Worm (Caenorhabditis elegans): ENCODE measurements around the gene Y55D5A.3.

Y55D5A.3 gene

ce11 chrIII:2966462-2966861, 9.1 kb downstream of the Y55D5A.3 start (continued):
- peak; percentile 52 for TF ChIP-seq snpc-4 (tag; optimal IDR thresholded peaks at IDR 0.05)
- peak; percentile 58 for TF ChIP-seq F16B12.6 (tag; optimal IDR thresholded peaks at IDR 0.05)
- peak; percentile 81 for TF ChIP-seq lin-13 (GFP tag; optimal IDR thresholded peaks at IDR 0.05)
- TF ChIP-seq hpl-2 (GFP tag; optimal IDR thresholded peaks at IDR 0.05) = peak; percentile 5
- TF ChIP-seq C04F5.9 (tag; optimal IDR thresholded peaks at IDR 0.05) = peak; percentile 38
- no peak for TF ChIP-seq alr-1 (tag; optimal IDR thresholded peaks at IDR 0.05; ENCODE audit: borderline replicate concordance)
- peak; percentile 81 for TF ChIP-seq C16A3.4 (tag; optimal IDR thresholded peaks at IDR 0.05)
- no peak for TF ChIP-seq tlp-1 (tag; optimal IDR thresholded peaks at IDR 0.05)
- no peak for TF ChIP-seq ces-1 (GFP tag; optimal IDR thresholded peaks at IDR 0.05)
- TF ChIP-seq egl-13 (tag; optimal IDR thresholded peaks at IDR 0.05) = peak; percentile 66
- TF ChIP-seq ets-5 (GFP tag; IDR thresholded peaks at IDR 0.05) = no peak
- TF ChIP-seq nhr-237 (tag; optimal IDR thresholded peaks at IDR 0.05) = peak; percentile 56
- TF ChIP-seq jun-1 (tag; optimal IDR thresholded peaks at IDR 0.05) = peak; percentile 59
- peak; percentile 81 for TF ChIP-seq dsc-1 (tag; optimal IDR thresholded peaks at IDR 0.05)
- peak; percentile 48 for TF ChIP-seq nhr-11 (tag; optimal IDR thresholded peaks at IDR 0.05)
- TF ChIP-seq isw-1 (GFP tag; IDR thresholded peaks at IDR 0.05) = peak; percentile 93
- peak; percentile 65 for TF ChIP-seq fos-1 (tag; optimal IDR thresholded peaks at IDR 0.05)
- no peak for TF ChIP-seq ama-1 (optimal IDR thresholded peaks at IDR 0.05)
- TF ChIP-seq lin-14 (GFP tag; optimal IDR thresholded peaks at IDR 0.05) = peak; percentile 93
- peak; percentile 95 for TF ChIP-seq nhr-71 (tag; optimal IDR thresholded peaks at IDR 0.05)
- peak; percentile 87 for TF ChIP-seq tbx-2 (tag; optimal IDR thresholded peaks at IDR 0.05)
- peak; percentile 45 for TF ChIP-seq fkh-10 (GFP tag; optimal IDR thresholded peaks at IDR 0.05)
- TF ChIP-seq efl-1 (optimal IDR thresholded peaks at IDR 0.05) = peak; percentile 83 to 95
- peak; percentile 93 to 99 for TF ChIP-seq efl-1 (GFP tag; optimal IDR thresholded peaks at IDR 0.05 in 1 of 2)
- TF ChIP-seq unc-30 (tag; optimal IDR thresholded peaks at IDR 0.05) = no peak
- TF ChIP-seq irx-1 (tag; optimal IDR thresholded peaks at IDR 0.05) = peak; percentile 80
- peak; percentile 20 for TF ChIP-seq ztf-4 (tag; optimal IDR thresholded peaks at IDR 0.05)
- peak; percentile 89 for TF ChIP-seq nhr-20 (tag; optimal IDR thresholded peaks at IDR 0.05)
- no peak for TF ChIP-seq pag-3 (tag; optimal IDR thresholded peaks at IDR 0.05; ENCODE audit: borderline replicate concordance, insufficient read depth)
- TF ChIP-seq nhr-90 (tag; optimal IDR thresholded peaks at IDR 0.05; ENCODE audit: poor library complexity) = peak; percentile 85
- no peak for TF ChIP-seq lir-3 (tag; optimal IDR thresholded peaks at IDR 0.05; ENCODE audit: poor library complexity)
- peak; percentile 90 for TF ChIP-seq rnt-1 (tag; optimal IDR thresholded peaks at IDR 0.05)
- no peak for TF ChIP-seq nhr-84 (tag; optimal IDR thresholded peaks at IDR 0.05)
- peak; percentile 67 for TF ChIP-seq blmp-1 (tag; optimal IDR thresholded peaks at IDR 0.05)
- no peak for TF ChIP-seq nhr-76 (tag; optimal IDR thresholded peaks at IDR 0.05)
- peak; percentile 91 for TF ChIP-seq nhr-19 (GFP tag; conservative IDR thresholded peaks at IDR 0.05)
- TF ChIP-seq fkh-4 (tag; optimal IDR thresholded peaks at IDR 0.05; ENCODE audit: borderline replicate concordance) = peak; percentile 2
- TF ChIP-seq snu-23 (GFP tag; optimal IDR thresholded peaks at IDR 0.05) = peak; percentile 94
- TF ChIP-seq lin-35 (GFP tag; optimal IDR thresholded peaks at IDR 0.05) = peak; percentile 92 to 95
- no peak for TF ChIP-seq elt-2 (tag; optimal IDR thresholded peaks at IDR 0.05)
- peak in 1 of 2 experiments; percentile 48 for TF ChIP-seq ztf-11 (tag; optimal IDR thresholded peaks at IDR 0.05)
- TF ChIP-seq pqm-1 (tag; optimal IDR thresholded peaks at IDR 0.05) = no peak
- TF ChIP-seq zag-1 (tag; optimal IDR thresholded peaks at IDR 0.05) = no peak
- no peak for TF ChIP-seq hlh-17 (GFP tag; optimal IDR thresholded peaks at IDR 0.05; ENCODE audit: borderline replicate concordance)
- TF ChIP-seq pax-3 (tag; optimal IDR thresholded peaks at IDR 0.05) = peak; percentile 66
- TF ChIP-seq dpl-1 (GFP tag; optimal IDR thresholded peaks at IDR 0.05) = peak; percentile 90 to 91 (median 90)
- TF ChIP-seq xbp-1 (tag; optimal IDR thresholded peaks at IDR 0.05) = peak; percentile 86
- TF ChIP-seq hlh-4 (tag; optimal IDR thresholded peaks at IDR 0.05) = no peak
- peak; percentile 73 for TF ChIP-seq grh-1 (GFP tag; IDR thresholded peaks at IDR 0.05)
- TF ChIP-seq mab-9 (GFP tag; IDR thresholded peaks at IDR 0.05) = peak; percentile 76
- no peak for TF ChIP-seq C34B4.2 (tag; optimal IDR thresholded peaks at IDR 0.05)
- TF ChIP-seq nhr-85 (tag) = peak; percentile 92
- TF ChIP-seq sup-37 (GFP tag; optimal IDR thresholded peaks at IDR 0.05) = no peak
